Worm (Caenorhabditis elegans) whole organism, L4/young adult: ENCODE results near the gene C09H10.5.
A peak's percentile ranks its signal among the peaks of the same experiment; 100 is the strongest.
"Not testable (repeated sequence)": the region's sequence is repeated elsewhere in the genome, so short reads cannot be mapped to it uniquely, and the experiment has no call there.

Experiments used
- W03F9.2 ChIP-seq: fragments of 150-350 bp; optimal IDR thresholded peaks from 2 replicates; lab custom pipeline; 2014; ENCODE audit warnings: missing biosample characterization, missing genetic modification characterization
- dao-5 ChIP-seq: sonication (generic microtip); optimal IDR thresholded peaks from 2 replicates; lab custom pipeline; 2016; ENCODE audit warnings: missing genotype, missing genetic modification characterization, moderate library complexity, missing compliant biosample characterization
- him-1 ChIP-seq: sonication (generic microtip); optimal IDR thresholded peaks from 2 replicates; lab custom pipeline; 2016; ENCODE audit warnings: missing genotype, missing genetic modification reagents, missing genetic modification characterization, missing compliant biosample characterization

The C09H10.5 gene

ce11 chrII:11126312-11127000 is 22.9 kb upstream of the C09H10.5 start, which contains the start of the genes rps-9 and lsm-1:
TSS of gene rps-9 (minus strand) at chrII:11126362.
TSS of gene lsm-1 (plus strand) at chrII:11126950.
- TF ChIP-seq W03F9.2 (peak; percentile 63), dao-5 (no peak)

ce11 chrII:11125059-11125594 is 21.6 kb upstream of the C09H10.5 start:
- no peak for TF ChIP-seq him-1
- TF ChIP-seq W03F9.2, result no peak
- no peak for TF ChIP-seq dao-5

ce11 chrII:11121800-11122199 is 18.2 kb upstream of the C09H10.5 start, which contains the start of gene W10C6.2:
TSS of gene W10C6.2 (minus strand) at chrII:11121900.
- not testable (repeated sequence) for TF ChIP-seq him-1, W03F9.2, dao-5

- no peak for TF ChIP-seq W03F9.2
- no peak for TF ChIP-seq dao-5
- TF ChIP-seq him-1, result no peak
These were observed 8.9 kb upstream of the C09H10.5 start, which contains the start of gene mat-2 for ce11 chrII:11112419-11112818. TSS of gene mat-2 (plus strand) at chrII:11112719.

- TF ChIP-seq dao-5 (no peak), him-1 (no peak), W03F9.2 (no peak)
These were observed 7.5 kb upstream of the C09H10.5 start, which contains the start of gene glb-4 for ce11 chrII:11111107-11111506. TSS of gene glb-4 (minus strand) at chrII:11111207.

- no peak for TF ChIP-seq dao-5
These were observed 6.9 kb upstream of the C09H10.5 start for ce11 chrII:11110419-11110818.

- no peak for TF ChIP-seq dao-5
- TF ChIP-seq W03F9.2, result no peak
- no peak for TF ChIP-seq him-1
These were observed 4.3 kb upstream of the C09H10.5 start, which contains the start of gene apc-17 for ce11 chrII:11107828-11108227. TSS of gene apc-17 (plus strand) at chrII:11108128.

- TF ChIP-seq him-1, result no peak
- peak; percentile 8 for TF ChIP-seq W03F9.2
These were observed 2.6 kb upstream of the C09H10.5 start, which contains the start of gene nasp-1 for ce11 chrII:11105981-11106711. TSS of gene nasp-1 (plus strand) at chrII:11106612.

- TF ChIP-seq W03F9.2 (no peak), dao-5 (no peak), him-1 (no peak)
These were observed 605 bp upstream of the C09H10.5 start, which contains the start of gene C09H10.9 for ce11 chrII:11104162-11104561. TSS of gene C09H10.9 (plus strand) at chrII:11104462.

- no peak for TF ChIP-seq dao-5
- peak; percentile 64 for TF ChIP-seq W03F9.2
- no peak for TF ChIP-seq him-1
These were observed 505 bp downstream of the C09H10.5 start for ce11 chrII:11103052-11103451.

- no peak for TF ChIP-seq W03F9.2
- TF ChIP-seq dao-5, result no peak
These were observed 2.4 kb downstream of the C09H10.5 start for ce11 chrII:11101171-11101570.

ce11 chrII:11099841-11100240 is 3.7 kb downstream of the C09H10.5 start, which contains the start of gene C09H10.4:
TSS of gene C09H10.4 (plus strand) at chrII:11100141.
- TF ChIP-seq W03F9.2 (no peak), him-1 (no peak), dao-5 (no peak)

- TF ChIP-seq dao-5 (no peak), him-1 (peak; percentile 28), W03F9.2 (peak; percentile 87)
These were observed 6.2 kb downstream of the C09H10.5 start, which contains the start of the genes rpl-36.A and nuo-1 for ce11 chrII:11097154-11097887. TSS of gene rpl-36.A (minus strand) at chrII:11097204. TSS of gene nuo-1 (plus strand) at chrII:11097837.

ce11 chrII:11096233-11096632 is 7.3 kb downstream of the C09H10.5 start, which contains the start of gene nbs-1:
TSS of gene nbs-1 (minus strand) at chrII:11096478.
- TF ChIP-seq dao-5 (no peak), W03F9.2 (no peak), him-1 (no peak)

- TF ChIP-seq him-1 (no peak), W03F9.2 (no peak), dao-5 (no peak)
These were observed 9.1 kb downstream of the C09H10.5 start for ce11 chrII:11094431-11094830.
